Worm (Caenorhabditis elegans): ENCODE measurements around the gene vha-4.

Gene vha-4

ce11 chrII:7892761-7893272 is 13.7 kb upstream of the vha-4 start, which contains the start of gene ptc-1 (continued):
- TF ChIP-seq hlh-12 (tag; optimal IDR thresholded peaks at IDR 0.05) (no peak), madf-8 (GFP tag; conservative IDR thresholded peaks at IDR 0.05) (peak; percentile 62), xnd-1 (tag; optimal IDR thresholded peaks at IDR 0.05) (peak; percentile 72), mcd-1 (GFP tag; IDR thresholded peaks at IDR 0.05) (no peak), dpff-1 (tag; optimal IDR thresholded peaks at IDR 0.05) (no peak), lsl-1 (GFP tag; optimal IDR thresholded peaks at IDR 0.05) (peak; percentile 78), F33H1.4 (GFP tag; IDR thresholded peaks at IDR 0.05) (peak; percentile 49), tlf-1 (GFP tag; optimal IDR thresholded peaks at IDR 0.05) (peak; percentile 9), lag-1 (GFP tag; IDR thresholded peaks at IDR 0.05) (no peak), zim-3 (tag; optimal IDR thresholded peaks at IDR 0.05) (no peak), lin-54 (GFP tag; optimal IDR thresholded peaks at IDR 0.05) (peak; percentile 49), F22D6.2 (tag; optimal IDR thresholded peaks at IDR 0.05) (no peak), snpc-1.1 (tag; optimal IDR thresholded peaks at IDR 0.05; ENCODE audit: insufficient read depth) (peak; percentile 55), athp-1 (tag; optimal IDR thresholded peaks at IDR 0.05) (no peak), aptf-3 (GFP tag; IDR thresholded peaks at IDR 0.05) (no peak), Y79H2A.3 (GFP tag; conservative IDR thresholded peaks at IDR 0.05) (no peak), lin-40 (tag; optimal IDR thresholded peaks at IDR 0.05) (no peak), efl-1 (GFP tag; optimal IDR thresholded peaks at IDR 0.05) (peak; percentile 83), tbp1 (GFP tag; optimal IDR thresholded peaks at IDR 0.05) (no peak), madf-10 (tag; optimal IDR thresholded peaks at IDR 0.05) (no peak), dox-1 (GFP tag; IDR thresholded peaks at IDR 0.05) (no peak; the same call in none of the 2 replicates)

- TF ChIP-seq ztf-26 (tag; optimal IDR thresholded peaks at IDR 0.05): no peak
- no peak for TF ChIP-seq egl-18 (GFP tag; IDR thresholded peaks at IDR 0.05)
- TF ChIP-seq lin-35 (GFP tag; optimal IDR thresholded peaks at IDR 0.05): peak in 1 of 3 experiments; percentile 65
- no peak for TF ChIP-seq hsf-1 (GFP tag; IDR thresholded peaks at IDR 0.05)
- 0 out of 2 replicates have a peak, but pooled peaks have one; percentile 7 for TF ChIP-seq nfyb-1 (GFP tag; IDR thresholded peaks at IDR 0.05)
- peak; percentile 38 for TF ChIP-seq K12H6.12 (tag; optimal IDR thresholded peaks at IDR 0.05)
- TF ChIP-seq nhr-80 (tag; optimal IDR thresholded peaks at IDR 0.05): peak; percentile 62
- no peak for TF ChIP-seq unc-130 (GFP tag; optimal IDR thresholded peaks at IDR 0.05)
- no peak for TF ChIP-seq T26A5.8 (tag; optimal IDR thresholded peaks at IDR 0.05)
- peak; percentile 48; the same call in 1 of the 2 replicates for TF ChIP-seq hmg-1.2 (GFP tag; IDR thresholded peaks at IDR 0.05)
- no peak for TF ChIP-seq cebp-1 (GFP tag; IDR thresholded peaks at IDR 0.05)
- TF ChIP-seq cebp-1 (tag; optimal IDR thresholded peaks at IDR 0.05): peak; percentile 33
- no peak for TF ChIP-seq snpc-4 (GFP tag; optimal IDR thresholded peaks at IDR 0.05)
- peak in 1 of 4 experiments; percentile 4 for TF ChIP-seq snpc-4 (tag; optimal IDR thresholded peaks at IDR 0.05)
- peak; percentile 1 for TF ChIP-seq atf-7 (tag; optimal IDR thresholded peaks at IDR 0.05)
These were observed 12.9 kb upstream of the vha-4 start for ce11 chrII:7891869-7892615.

ce11 chrII:7889321-7889720 is 10.2 kb upstream of the vha-4 start:
- TF ChIP-seq T26A5.8 (tag; optimal IDR thresholded peaks at IDR 0.05): no peak
- TF ChIP-seq mes-4 (tag; optimal IDR thresholded peaks at IDR 0.05): no peak
- TF ChIP-seq sea-2 (GFP tag; IDR thresholded peaks at IDR 0.05): no peak
- peak; percentile 49 for TF ChIP-seq nhr-80 (tag; optimal IDR thresholded peaks at IDR 0.05)
- no peak for TF ChIP-seq dox-1 (GFP tag; IDR thresholded peaks at IDR 0.05)
